Worm (Caenorhabditis elegans) whole organism, L2 larva: Measurements from ENCODE around the gene F08B4.8.

Experiments used
- C34F6.9 ChIP-seq: fragments of 150-350 bp; optimal IDR thresholded peaks from 2 replicates; lab custom pipeline; 2014; ENCODE audit warnings: missing biosample characterization, missing genetic modification characterization
- F13H6.1 ChIP-seq: sonication (generic microtip); optimal IDR thresholded peaks from 2 replicates; lab custom pipeline; 2016; ENCODE audit warnings: missing genetic modification characterization, missing compliant biosample characterization
- R02D3.7 ChIP-seq: fragments of 150-350 bp; optimal IDR thresholded peaks from 2 replicates; lab custom pipeline; 2014; ENCODE audit warnings: missing biosample characterization, missing genetic modification characterization
- Y55F3AM.14 ChIP-seq: fragments of 200-800 bp; sonication (Bioruptor generic); optimal IDR thresholded peaks from 2 replicates; lab custom pipeline; 2018; ENCODE audit warnings: mild to moderate bottlenecking, missing genetic modification characterization, missing compliant biosample characterization
- ZK546.5 ChIP-seq: sonication (generic microtip); optimal IDR thresholded peaks from 2 replicates; lab custom pipeline; 2017; ENCODE audit warnings: missing biosample characterization, missing genetic modification characterization
- alr-1 ChIP-seq: fragments of 150-350 bp; optimal IDR thresholded peaks from 2 replicates; lab custom pipeline; 2014; ENCODE audit warnings: missing biosample characterization, missing genetic modification characterization
- aly-2 ChIP-seq: fragments of 150-350 bp; optimal IDR thresholded peaks from 2 replicates; lab custom pipeline; 2014; ENCODE audit warnings: missing biosample characterization, missing genetic modification characterization
- ama-1 ChIP-seq: fragments of 150-350 bp; optimal IDR thresholded peaks from 2 replicates; lab custom pipeline; 2018; ENCODE audit warnings: inconsistent platforms
- ceh-16 ChIP-seq: fragments of 150-350 bp; optimal IDR thresholded peaks from 2 replicates; lab custom pipeline; 2014; ENCODE audit warnings: missing biosample characterization, missing genetic modification characterization
- ceh-82 ChIP-seq: fragments of 150-350 bp; optimal IDR thresholded peaks from 2 replicates; lab custom pipeline; 2014; ENCODE audit warnings: missing biosample characterization, missing genetic modification characterization
- crh-2 ChIP-seq: sonication (generic microtip); optimal IDR thresholded peaks from 2 replicates; lab custom pipeline; 2017; ENCODE audit warnings: missing biosample characterization, missing genetic modification characterization
- dmd-4 ChIP-seq: sonication (generic microtip); optimal IDR thresholded peaks from 2 replicates; lab custom pipeline; 2017; ENCODE audit warnings: missing biosample characterization, missing genetic modification characterization
- egl-27 ChIP-seq: sonication (generic microtip); optimal IDR thresholded peaks from 3 replicates; lab custom pipeline; 2017; ENCODE audit warnings: missing biosample characterization, missing genetic modification reagents, missing genetic modification characterization
- fos-1 ChIP-seq: fragments of 150-350 bp; optimal IDR thresholded peaks from 2 replicates; lab custom pipeline; 2014; ENCODE audit warnings: missing biosample characterization, missing genetic modification characterization
- gmeb-1 ChIP-seq: fragments of 150-350 bp; optimal IDR thresholded peaks from 2 replicates; lab custom pipeline; 2014; ENCODE audit warnings: missing biosample characterization, missing genetic modification characterization
- lin-13 ChIP-seq: fragments of 150-350 bp; optimal IDR thresholded peaks from 2 replicates; lab custom pipeline; 2014; ENCODE audit warnings: missing biosample characterization, missing genetic modification reagents, missing genetic modification characterization
- lin-39 ChIP-seq: fragments of 150-350 bp; optimal IDR thresholded peaks from 2 replicates; lab custom pipeline; 2014; ENCODE audit warnings: missing biosample characterization, missing genetic modification reagents, missing genetic modification characterization
- lsy-2 ChIP-seq, 2 experiments: fragments of 150-350 bp in 1 of 2; sonication (generic microtip) in 1 of 2; optimal IDR thresholded peaks; 2 replicates each; lab custom pipeline; 2014 to 2017; ENCODE audit warnings: missing biosample characterization in 2 of 2, missing genetic modification characterization in 2 of 2
- mab-5 ChIP-seq: fragments of 150-350 bp; optimal IDR thresholded peaks from 2 replicates; lab custom pipeline; 2014; ENCODE audit warnings: missing biosample characterization, missing genetic modification characterization
- mdl-1 ChIP-seq, 2 experiments: fragments of 150-350 bp in 1 of 2; sonication (generic microtip) in 1 of 2; optimal IDR thresholded peaks; 2 replicates each; lab custom pipeline; 2017; ENCODE audit warnings: missing biosample characterization in 2 of 2, missing genetic modification characterization in 2 of 2
- nhr-10 ChIP-seq: sonication (generic microtip); optimal IDR thresholded peaks from 2 replicates; lab custom pipeline; 2017; ENCODE audit warnings: missing biosample characterization, missing genetic modification characterization
- nhr-12 ChIP-seq: fragments of 150-350 bp; optimal IDR thresholded peaks from 2 replicates; lab custom pipeline; 2014; ENCODE audit warnings: missing biosample characterization, missing genetic modification characterization
- nhr-129 ChIP-seq: fragments of 150-350 bp; optimal IDR thresholded peaks from 2 replicates; lab custom pipeline; 2014; ENCODE audit warnings: missing biosample characterization, missing genetic modification characterization
- nhr-21 ChIP-seq: fragments of 150-350 bp; optimal IDR thresholded peaks from 2 replicates; lab custom pipeline; 2014; ENCODE audit warnings: missing biosample characterization, missing genetic modification characterization
- nhr-23 ChIP-seq: fragments of 150-350 bp; optimal IDR thresholded peaks from 2 replicates; lab custom pipeline; 2014; ENCODE audit warnings: missing biosample characterization, missing genetic modification reagents, missing genetic modification characterization
- nhr-237 ChIP-seq: fragments of 150-350 bp; optimal IDR thresholded peaks from 2 replicates; lab custom pipeline; 2014; ENCODE audit warnings: missing biosample characterization, missing genetic modification characterization
- nhr-25 ChIP-seq: fragments of 150-350 bp; sonication (generic microtip); optimal IDR thresholded peaks from 3 replicates; lab custom pipeline; 2014; ENCODE audit warnings: missing biosample characterization, missing genetic modification characterization
- nhr-6 ChIP-seq: fragments of 150-350 bp; optimal IDR thresholded peaks from 2 replicates; lab custom pipeline; 2014; ENCODE audit warnings: missing biosample characterization, missing genetic modification characterization
- nhr-77 ChIP-seq: fragments of 150-350 bp; optimal IDR thresholded peaks from 2 replicates; lab custom pipeline; 2014; ENCODE audit warnings: missing biosample characterization, missing genetic modification characterization
- peb-1 ChIP-seq: fragments of 150-350 bp; optimal IDR thresholded peaks from 2 replicates; lab custom pipeline; 2014; ENCODE audit warnings: missing biosample characterization, missing genetic modification characterization
- sem-4 ChIP-seq: fragments of 150-350 bp; optimal IDR thresholded peaks from 2 replicates; lab custom pipeline; 2014; ENCODE audit warnings: missing biosample characterization, missing genetic modification reagents, missing genetic modification characterization
- skn-1 ChIP-seq: sonication (generic microtip); optimal IDR thresholded peaks from 2 replicates; lab custom pipeline; 2017; ENCODE audit warnings: missing biosample characterization, missing genetic modification characterization
- sma-3 ChIP-seq: sonication (generic microtip); optimal IDR thresholded peaks from 2 replicates; lab custom pipeline; 2016; ENCODE audit warnings: missing genetic modification reagents, missing genetic modification characterization, missing compliant biosample characterization
- sma-9 ChIP-seq, 2 experiments: fragments of 150-350 bp in 1 of 2; sonication (generic microtip) in 1 of 2; optimal IDR thresholded peaks; 2 replicates each; lab custom pipeline; 2014 to 2016; ENCODE audit warnings: missing genetic modification characterization in 2 of 2, mild to moderate bottlenecking in 1 of 2, missing biosample characterization in 1 of 2, missing compliant biosample characterization in 1 of 2, missing genetic modification reagents in 1 of 2, moderate library complexity in 1 of 2
- snpc-4 ChIP-seq: fragments of 150-350 bp; optimal IDR thresholded peaks from 2 replicates; lab custom pipeline; 2014; ENCODE audit warnings: missing biosample characterization, missing genetic modification characterization
- unc-39 ChIP-seq: fragments of 150-350 bp; optimal IDR thresholded peaks from 2 replicates; lab custom pipeline; 2014; ENCODE audit warnings: missing biosample characterization, missing genetic modification characterization
- unc-55 ChIP-seq: fragments of 150-350 bp; sonication (generic microtip); optimal IDR thresholded peaks from 3 replicates; lab custom pipeline; 2014; ENCODE audit warnings: missing biosample characterization, missing genetic modification reagents, missing genetic modification characterization
- unc-62 ChIP-seq: fragments of 150-350 bp; optimal IDR thresholded peaks from 2 replicates; lab custom pipeline; 2014; ENCODE audit warnings: missing biosample characterization, missing genetic modification reagents, missing genetic modification characterization
- zag-1 ChIP-seq: fragments of 150-350 bp; optimal IDR thresholded peaks from 2 replicates; lab custom pipeline; 2014; ENCODE audit warnings: missing biosample characterization, missing genetic modification characterization
- ztf-1 ChIP-seq: fragments of 200-800 bp; sonication (Bioruptor generic); conservative IDR thresholded peaks from 2 replicates; pipeline ENCODE4 v1.3.6; 2022; ENCODE audit warnings: missing genetic modification characterization, missing compliant biosample characterization
- ztf-11 ChIP-seq: sonication (generic microtip); optimal IDR thresholded peaks from 2 replicates; lab custom pipeline; 2017; ENCODE audit warnings: missing biosample characterization, missing genetic modification characterization
- ztf-4 ChIP-seq: fragments of 150-350 bp; optimal IDR thresholded peaks from 2 replicates; lab custom pipeline; 2014; ENCODE audit warnings: missing biosample characterization, missing genetic modification characterization

The F08B4.8 gene

ce11 chrIV:8679225-8679624 is 1.8 kb downstream of the F08B4.8 start, which contains the start of gene nlp-60:
TSS of gene nlp-60 (minus strand) at chrIV:8679325.
- TF ChIP-seq lin-13 (GFP tag; lab: Kevin White, UChicago) (no peak), skn-1 (no peak), nhr-21 (tag; lab: Kevin White, UChicago) (no peak), nhr-23 (tag; lab: Kevin White, UChicago) (no peak), lin-39 (tag; lab: Kevin White, UChicago) (no peak), dmd-4 (tag; lab: Kevin White, UChicago) (no peak), C34F6.9 (tag; lab: Kevin White, UChicago) (no peak), sem-4 (tag; lab: Kevin White, UChicago) (no peak), zag-1 (tag; lab: Kevin White, UChicago) (no peak), unc-55 (no peak), ceh-82 (tag; lab: Kevin White, UChicago) (no peak), Y55F3AM.14 (GFP tag; lab: Kevin White, UChicago) (no peak), mab-5 (tag; lab: Kevin White, UChicago) (no peak), egl-27 (tag; lab: Kevin White, UChicago) (no peak)

DNA sequence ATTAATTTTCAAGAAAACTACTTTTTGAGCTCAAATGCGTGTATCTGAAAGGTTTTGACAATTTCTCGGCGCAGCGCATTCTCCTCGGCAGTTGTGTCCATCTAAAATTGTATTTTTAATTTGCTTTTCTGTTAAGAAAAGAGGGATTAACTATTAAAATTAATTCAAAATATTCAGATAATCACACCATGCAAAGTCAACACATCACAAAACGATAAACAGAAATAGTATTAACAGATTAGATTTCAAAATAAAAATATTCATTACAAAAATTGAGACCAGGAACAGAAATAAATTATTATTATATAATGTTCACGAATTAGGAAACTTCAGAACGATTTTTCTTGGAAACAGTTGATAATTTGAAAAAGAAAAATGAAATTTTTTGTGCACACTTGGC is 9.1 kb downstream of the F08B4.8 start, which contains the start of gene pole-2:
TSS of gene pole-2 (minus strand) at position 101 of the 400 bp plus-strand sequence.
- no peak for TF ChIP-seq ceh-16 (tag; lab: Kevin White, UChicago)
- TF ChIP-seq nhr-6 (tag; lab: Kevin White, UChicago) = no peak
- no peak for TF ChIP-seq nhr-237 (tag; lab: Kevin White, UChicago)
- no peak for TF ChIP-seq unc-39 (tag; lab: Kevin White, UChicago)
- no peak for TF ChIP-seq sma-9 (GFP tag; optimal IDR thresholded peaks at IDR 0.05; lab: Kevin White, UChicago)
- no peak for TF ChIP-seq sma-9 (tag; optimal IDR thresholded peaks at IDR 0.05; lab: Kevin White, UChicago)
- TF ChIP-seq ztf-11 (tag; lab: Kevin White, UChicago) = no peak
- TF ChIP-seq dmd-4 (tag; lab: Kevin White, UChicago) = no peak
- no peak for TF ChIP-seq nhr-21 (tag; lab: Kevin White, UChicago)
- TF ChIP-seq ztf-1 (GFP tag; lab: Robert Waterston, UW) = no peak
- no peak for TF ChIP-seq gmeb-1
- no peak for TF ChIP-seq nhr-23 (tag; lab: Kevin White, UChicago)
- no peak for TF ChIP-seq snpc-4 (tag; lab: Kevin White, UChicago)
- no peak for TF ChIP-seq Y55F3AM.14 (GFP tag; lab: Kevin White, UChicago)
- no peak for TF ChIP-seq alr-1 (tag; lab: Kevin White, UChicago)

DNA sequence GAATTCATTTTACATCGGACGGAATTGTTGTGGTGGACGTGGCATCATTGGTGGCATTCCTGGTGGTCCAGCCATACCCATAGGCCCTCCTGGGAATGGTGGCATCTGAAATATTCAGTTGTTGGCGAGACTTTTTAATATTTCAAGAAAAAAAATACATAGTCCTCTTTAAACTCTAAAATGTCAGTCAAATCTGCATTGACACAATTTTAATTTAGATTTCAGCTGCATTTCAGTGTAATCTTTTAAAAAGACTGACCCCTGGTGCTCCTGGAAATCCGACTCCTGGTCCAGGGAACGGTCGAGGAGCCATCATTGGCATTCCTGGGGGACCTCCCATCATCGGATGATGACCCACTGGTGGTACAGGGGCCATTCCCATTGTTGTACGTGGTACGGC is 9.6 kb downstream of the F08B4.8 start:
- TF ChIP-seq fos-1 = no peak
- no peak for TF ChIP-seq Y55F3AM.14 (GFP tag; lab: Kevin White, UChicago)
- TF ChIP-seq nhr-23 (tag; lab: Kevin White, UChicago) = no peak
- no peak for TF ChIP-seq ztf-4
- TF ChIP-seq nhr-12 (tag; lab: Kevin White, UChicago) = no peak
- no peak for TF ChIP-seq skn-1
- no peak for TF ChIP-seq sma-3
- TF ChIP-seq lin-39 (tag; lab: Kevin White, UChicago) = no peak
- TF ChIP-seq snpc-4 (tag; lab: Kevin White, UChicago) = no peak
- TF ChIP-seq crh-2 (tag; lab: Kevin White, UChicago) = no peak

DNA sequence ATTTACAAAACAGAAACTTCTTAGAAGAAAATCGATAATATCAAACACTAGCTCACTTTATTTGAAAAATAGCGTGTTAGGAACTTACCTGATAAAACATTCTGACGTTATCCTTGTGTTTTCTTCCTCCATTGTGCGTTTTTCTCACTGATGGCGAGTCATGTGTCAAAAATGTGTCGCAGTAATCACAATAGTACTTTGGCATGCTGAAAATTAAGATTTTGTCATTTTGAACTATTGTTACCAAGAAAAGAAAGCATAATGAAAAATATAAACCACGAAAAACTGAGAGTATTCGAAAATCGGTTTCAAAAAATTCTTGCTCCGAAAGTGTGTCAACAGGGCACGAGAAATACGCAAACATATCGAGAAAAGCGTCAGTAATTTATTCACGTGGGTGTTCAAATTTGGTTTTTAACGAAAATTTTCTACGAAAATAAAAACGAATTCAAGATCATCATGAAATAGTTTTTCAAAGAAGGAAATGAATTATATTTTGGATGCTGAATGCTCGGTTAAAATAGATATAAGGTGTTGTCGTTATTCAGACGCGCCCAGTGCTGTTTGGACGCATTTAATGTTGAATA is 10.3 kb downstream of the F08B4.8 start, which contains the start of gene snrp-3:
TSS of gene snrp-3 (minus strand) at position 206 of the 587 bp plus-strand sequence.
- TF ChIP-seq nhr-77 (tag; lab: Kevin White, UChicago) (no peak), sma-9 (GFP tag; optimal IDR thresholded peaks at IDR 0.05; lab: Kevin White, UChicago) (peak; percentile 79), sma-9 (tag; optimal IDR thresholded peaks at IDR 0.05; lab: Kevin White, UChicago) (no peak), R02D3.7 (tag; lab: Kevin White, UChicago) (peak; percentile 16), nhr-10 (tag; lab: Kevin White, UChicago) (peak; percentile 48), mdl-1 (tag; optimal IDR thresholded peaks at IDR 0.05; lab: Kevin White, UChicago) (peak in 1 of 2 experiments; percentile 75), unc-62 (GFP tag; lab: Kevin White, UChicago) (no peak), F13H6.1 (tag; lab: Kevin White, UChicago) (peak; percentile 83), sem-4 (tag; lab: Kevin White, UChicago) (peak; percentile 62), ZK546.5 (no peak), lin-13 (GFP tag; lab: Kevin White, UChicago) (peak; percentile 86), egl-27 (tag; lab: Kevin White, UChicago) (peak; percentile 66), peb-1 (tag; lab: Kevin White, UChicago) (no peak), aly-2 (tag; lab: Kevin White, UChicago) (no peak), unc-55 (peak; percentile 94), gmeb-1 (peak; percentile 97), crh-2 (tag; lab: Kevin White, UChicago) (peak; percentile 86), nhr-6 (tag; lab: Kevin White, UChicago) (peak; percentile 78), ceh-82 (tag; lab: Kevin White, UChicago) (no peak), nhr-129 (tag; lab: Kevin White, UChicago) (peak; percentile 79), zag-1 (tag; lab: Kevin White, UChicago) (peak; percentile 32), nhr-23 (tag; lab: Kevin White, UChicago) (no peak), ztf-4 (peak; percentile 30), snpc-4 (tag; lab: Kevin White, UChicago) (peak; percentile 55), ama-1 (peak; percentile 69), nhr-21 (tag; lab: Kevin White, UChicago) (peak; percentile 78), lsy-2 (tag; optimal IDR thresholded peaks at IDR 0.05; lab: Kevin White, UChicago) (peak; percentile 85 to 94), mab-5 (tag; lab: Kevin White, UChicago) (peak; percentile 73), alr-1 (tag; lab: Kevin White, UChicago) (no peak), nhr-25 (tag; lab: Kevin White, UChicago) (peak; percentile 90), fos-1 (peak; percentile 43), sma-3 (peak; percentile 71), C34F6.9 (tag; lab: Kevin White, UChicago) (peak; percentile 96)
